Fruit fly (Drosophila melanogaster) whole organism, wandering third instar larva: ENCODE results near the gene CG33120.

ENCODE experiments used
- br ChIP-seq: fragments of 200-800 bp; sonication (Bioruptor generic); optimal IDR thresholded peaks from 2 replicates; lab custom pipeline; 2016; ENCODE audit warnings: missing biosample characterization, missing genetic modification characterization
- pan ChIP-seq: fragments of >200 bp; optimal IDR thresholded peaks from 2 replicates; lab custom pipeline; 2017
- psq ChIP-seq: fragments of 200-800 bp; sonication (Bioruptor generic); optimal IDR thresholded peaks from 3 replicates; lab custom pipeline; 2017; ENCODE audit warnings: missing biosample characterization, mild to moderate bottlenecking, missing genetic modification characterization, moderate library complexity
- sv ChIP-seq: fragments of 200-800 bp; sonication (Bioruptor generic); optimal IDR thresholded peaks from 3 replicates; lab custom pipeline; 2016; ENCODE audit warnings: missing biosample characterization, missing genetic modification characterization

dm6 chr2L:18881014-18881660, 36.8 kb upstream of the CG33120 start, which contains the start of gene tup:
- no peak for TF ChIP-seq sv
- TF ChIP-seq br (GFP tag; lab: Kevin White, UChicago) = peak; percentile 9
- TF ChIP-seq pan (lab: Kevin White, UChicago) = no peak
- peak; percentile 12 for TF ChIP-seq psq (GFP tag; lab: Kevin White, UChicago)
